Worm (Caenorhabditis elegans): ENCODE measurements around the gene set-3.
A peak's percentile ranks its signal among the peaks of the same experiment; 100 is the strongest.

The set-3 gene

ce11 chrIII:9664484-9665221 is 29.7 kb downstream of the set-3 start:
- TF ChIP-seq F10B5.3 (tag; optimal IDR thresholded peaks at IDR 0.05) (no peak), zfp-2 (tag; optimal IDR thresholded peaks at IDR 0.05) (no peak), lsy-2 (tag; optimal IDR thresholded peaks at IDR 0.05) (peak in 1 of 2 experiments; percentile 49), ceh-32 (tag; optimal IDR thresholded peaks at IDR 0.05; ENCODE audit: poor library complexity) (no peak), lim-7 (GFP tag; IDR thresholded peaks at IDR 0.05) (no peak), fkh-10 (GFP tag; optimal IDR thresholded peaks at IDR 0.05) (peak; percentile 73), gei-8 (GFP tag; optimal IDR thresholded peaks at IDR 0.05) (peak; percentile 15), cey-2 (tag; optimal IDR thresholded peaks at IDR 0.05; ENCODE audit: borderline replicate concordance, insufficient read depth) (no peak), aha-1 (tag) (peak; percentile 54), ctbp-1 (GFP tag; IDR thresholded peaks at IDR 0.05) (peak; percentile 86), hmg-1.1 (GFP tag; IDR thresholded peaks at IDR 0.05) (peak; percentile 19; the same call in 1 of the 2 replicates), ceh-20 (GFP tag; IDR thresholded peaks at IDR 0.05) (0 out of 2 replicates have a peak, but pooled peaks have one; percentile 31), hlh-11 (tag; optimal IDR thresholded peaks at IDR 0.05) (peak; percentile 40), lin-15B (tag; optimal IDR thresholded peaks at IDR 0.05) (no peak), mep-1 (tag; optimal IDR thresholded peaks at IDR 0.05) (peak; percentile 12), hlh-30 (tag; optimal IDR thresholded peaks at IDR 0.05; ENCODE audit: insufficient read depth) (peak; percentile 39), ces-1 (GFP tag; optimal IDR thresholded peaks at IDR 0.05) (peak; percentile 66), nhr-42 (GFP tag; IDR thresholded peaks at IDR 0.05) (no peak)

ce11 chrIII:9663943-9664342 is 30.4 kb downstream of the set-3 start:
- TF ChIP-seq F10B5.3 (tag; optimal IDR thresholded peaks at IDR 0.05) (no peak), nhr-10 (tag; optimal IDR thresholded peaks at IDR 0.05) (no peak), nhr-28 (tag; optimal IDR thresholded peaks at IDR 0.05) (no peak), lin-39 (tag; optimal IDR thresholded peaks at IDR 0.05) (no peak), zfp-3 (GFP tag; conservative IDR thresholded peaks at IDR 0.05) (no peak), F37D6.2 (tag; optimal IDR thresholded peaks at IDR 0.05) (no peak), mdl-1 (tag; optimal IDR thresholded peaks at IDR 0.05) (no peak), lin-1 (GFP tag; IDR thresholded peaks at IDR 0.05) (no peak), ztf-7 (tag; optimal IDR thresholded peaks at IDR 0.05) (no peak), egl-43 (GFP tag; IDR thresholded peaks at IDR 0.05) (no peak), Y48G9A.11 (GFP tag; IDR thresholded peaks at IDR 0.05) (no peak), ama-1 (optimal IDR thresholded peaks at IDR 0.05) (no peak), lim-7 (GFP tag; IDR thresholded peaks at IDR 0.05) (no peak), lin-38 (GFP tag; IDR thresholded peaks at IDR 0.05) (no peak)

DNA sequence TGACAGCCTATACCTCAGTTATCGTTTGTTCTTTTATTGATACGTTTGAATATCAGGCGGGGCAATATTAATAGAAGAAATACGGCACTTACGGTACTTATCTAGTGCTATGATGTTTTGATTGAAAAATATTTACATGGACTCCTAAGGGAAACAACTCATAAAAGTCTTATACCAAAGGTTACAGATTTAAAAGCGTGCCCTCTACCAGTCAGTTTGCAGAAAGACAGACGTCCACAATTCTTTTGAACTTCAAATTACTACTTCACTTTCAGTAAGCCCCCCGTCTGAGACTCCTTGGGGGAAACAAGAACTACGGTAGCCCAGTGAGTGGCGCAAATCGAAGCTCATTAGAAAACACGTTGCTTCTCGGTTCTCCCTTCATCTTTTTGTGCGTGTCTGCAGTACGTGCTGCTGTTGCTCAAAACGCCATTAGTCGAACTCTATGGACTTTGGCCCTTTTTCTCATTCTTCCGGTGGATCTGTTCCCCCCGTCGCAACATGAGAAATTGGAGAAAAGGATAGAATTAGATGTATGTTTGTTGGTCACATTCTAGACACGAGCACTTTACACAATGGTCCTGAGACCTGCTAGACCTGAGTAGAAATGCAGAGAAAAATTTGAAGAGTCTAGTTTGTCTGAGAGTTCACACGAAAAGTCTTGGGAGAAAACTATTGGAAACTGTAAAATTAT is 32.0 kb downstream of the set-3 start:
- TF ChIP-seq unc-62 (GFP tag; optimal IDR thresholded peaks at IDR 0.05 in 1 of 2) (no peak), unc-62 (tag; optimal IDR thresholded peaks at IDR 0.05) (no peak), hlh-30 (tag; optimal IDR thresholded peaks at IDR 0.05; ENCODE audit: insufficient read depth) (peak; percentile 73), aha-1 (tag) (peak; percentile 90), hlh-11 (tag; optimal IDR thresholded peaks at IDR 0.05) (peak; percentile 28), hif-1 (tag; optimal IDR thresholded peaks at IDR 0.05) (peak in 1 of 2 experiments; percentile 38), mdl-1 (tag; optimal IDR thresholded peaks at IDR 0.05) (peak in 1 of 2 experiments; percentile 9), D1046.2 (GFP tag; IDR thresholded peaks at IDR 0.05) (0 out of 2 replicates have a peak, but pooled peaks have one; percentile 42), pha-4 (GFP tag; IDR thresholded peaks at IDR 0.05) (no peak), pha-4 (tag; optimal IDR thresholded peaks at IDR 0.05) (no peak), rbr-2 (tag; optimal IDR thresholded peaks at IDR 0.05) (peak; percentile 12), T26A8.4 (GFP tag; IDR thresholded peaks at IDR 0.05) (no peak), madf-9 (GFP tag; conservative IDR thresholded peaks at IDR 0.05) (no peak), lsy-2 (tag; optimal IDR thresholded peaks at IDR 0.05) (peak in 1 of 2 experiments; percentile 32)
